Fruit fly (Drosophila melanogaster): Measurements from ENCODE around the gene Spase25.

DNA sequence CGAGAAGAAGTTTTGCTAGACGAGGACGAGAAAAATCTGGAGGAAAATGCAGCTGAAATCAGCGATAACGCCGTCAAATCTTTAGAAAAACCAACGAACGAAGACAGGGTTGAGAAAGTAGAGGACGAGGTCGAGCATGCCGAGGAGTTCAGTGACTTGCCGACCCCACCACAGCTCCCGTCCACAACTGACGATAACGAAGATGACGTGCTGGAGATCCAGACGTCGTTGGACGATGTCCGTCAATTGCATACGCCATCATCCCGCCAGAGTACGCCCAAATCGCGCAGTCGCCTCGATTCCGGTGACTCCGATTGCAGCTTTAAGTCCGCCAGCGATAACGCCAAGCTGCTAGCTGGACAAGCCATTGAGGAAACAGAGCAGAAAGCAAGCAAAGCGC is 27.9 kb upstream of the Spase25 start:
- no peak for TF ChIP-seq psq (optimal IDR thresholded peaks at IDR 0.05)
- no peak for TF ChIP-seq Myc (optimal IDR thresholded peaks at IDR 0.05)
- TF ChIP-seq ttk (optimal IDR thresholded peaks at IDR 0.05): no peak
- TF ChIP-seq Sin3A (optimal IDR thresholded peaks at IDR 0.05): no peak
- no peak for TF ChIP-seq insv (optimal IDR thresholded peaks at IDR 0.05)

All from Kc167 (cell line).